Worm (Caenorhabditis elegans) whole organism, midembryonic: Measurements from ENCODE around the gene D2024.5.
"Not testable (repeated sequence)": the region's sequence is repeated elsewhere in the genome, so short reads cannot be mapped to it uniquely, and the experiment has no call there.

Experiments
- flt-1 ChIP-seq: fragments of 200-800 bp; sonication (Bioruptor generic); IDR thresholded peaks from 2 replicates; pipeline ENCODE4 v1.3.6; 2022; ENCODE audit warnings: missing genetic modification characterization, missing compliant biosample characterization
- klf-2 ChIP-seq: fragments of 200-800 bp; sonication (Bioruptor generic); conservative IDR thresholded peaks from 2 replicates; pipeline ENCODE4 v1.3.6; 2022; ENCODE audit warnings: missing genetic modification reagents, missing genetic modification characterization, missing compliant biosample characterization
- ztf-23 ChIP-seq: fragments of 200-800 bp; sonication (Bioruptor generic); IDR thresholded peaks from 2 replicates; pipeline ENCODE4 v1.3.6; 2022; ENCODE audit warnings: missing genetic modification reagents, missing genetic modification characterization, missing compliant biosample characterization

DNA sequence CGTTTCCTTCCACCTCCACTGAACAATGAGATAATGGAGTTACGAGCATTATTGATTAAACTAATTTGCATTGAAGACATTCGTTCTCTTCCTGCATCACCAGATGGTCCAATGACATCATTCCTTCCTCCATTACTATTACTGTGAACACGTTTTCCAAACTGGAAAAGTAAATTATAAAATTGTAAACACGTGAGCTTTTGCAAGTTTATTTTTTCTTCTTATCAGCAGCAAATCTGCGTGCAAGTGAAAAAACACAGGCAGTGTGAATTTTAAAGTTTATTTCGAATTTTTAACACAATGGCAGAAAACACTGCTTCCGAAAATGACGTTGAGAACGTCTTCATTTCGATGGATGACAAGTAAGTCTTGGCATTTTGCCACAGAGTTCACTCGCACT lies 19.1 kb upstream of the D2024.5 start, which contains the start of gene D2024.1:
- TF ChIP-seq klf-2 (GFP tag; lab: Robert Waterston, UW); ztf-23; flt-1 (GFP tag; lab: Robert Waterston, UW): not testable (repeated sequence)
